Worm (Caenorhabditis elegans) whole organism, L4 larva: ENCODE results near the gene sri-21.

ENCODE experiments used
- D1046.2 ChIP-seq: fragments of 200-800 bp; sonication (Bioruptor generic); IDR thresholded peaks from 2 replicates; pipeline ENCODE4 v1.3.6; 2022; ENCODE audit warnings: missing genetic modification characterization, missing compliant biosample characterization
- F10B5.3 ChIP-seq: sonication (generic microtip); optimal IDR thresholded peaks from 2 replicates; lab custom pipeline; 2016; ENCODE audit warnings: mild to moderate bottlenecking, missing genetic modification characterization, missing compliant biosample characterization
- F37D6.2 ChIP-seq: sonication (generic microtip); optimal IDR thresholded peaks from 2 replicates; lab custom pipeline; 2016; ENCODE audit warnings: mild to moderate bottlenecking, missing genetic modification characterization, missing compliant biosample characterization
- F44E2.7 ChIP-seq: fragments of 200-800 bp; sonication (Bioruptor generic); IDR thresholded peaks from 2 replicates; pipeline ENCODE4 v2.1.2; 2022; ENCODE audit warnings: missing genetic modification characterization, missing compliant biosample characterization
- F49E8.2 ChIP-seq: sonication (generic microtip); optimal IDR thresholded peaks from 2 replicates; lab custom pipeline; 2016; ENCODE audit warnings: missing compliant biosample characterization, mild to moderate bottlenecking, missing genetic modification characterization, borderline replicate concordance
- T26A8.4 ChIP-seq: fragments of 200-800 bp; sonication (Bioruptor generic); IDR thresholded peaks from 2 replicates; pipeline ENCODE4 v1.3.6; 2022; ENCODE audit warnings: missing genetic modification characterization, missing compliant biosample characterization
- Y105C5A.15 ChIP-seq: fragments of 200-800 bp; sonication (Bioruptor generic); IDR thresholded peaks from 2 replicates; pipeline ENCODE4 v1.3.6; 2022; ENCODE audit warnings: missing genetic modification characterization, missing compliant biosample characterization
- aha-1 ChIP-seq: fragments of 150-350 bp; peaks from one replicate; lab custom pipeline; 2014; ENCODE audit warnings: missing biosample characterization, missing genetic modification characterization
- attf-4 ChIP-seq: sonication (generic microtip); optimal IDR thresholded peaks from 3 replicates; lab custom pipeline; 2017; ENCODE audit warnings: missing biosample characterization, missing genetic modification characterization
- ceh-20 ChIP-seq: fragments of 200-800 bp; sonication (Bioruptor generic); IDR thresholded peaks from 2 replicates; pipeline ENCODE4 v1.3.6; 2022; ENCODE audit warnings: missing genetic modification reagents, missing genetic modification characterization, missing compliant biosample characterization
- ceh-62 ChIP-seq: sonication (generic microtip); optimal IDR thresholded peaks from 2 replicates; lab custom pipeline; 2017; ENCODE audit warnings: missing biosample characterization, missing genetic modification characterization
- ces-1 ChIP-seq: fragments of 150-350 bp; sonication (generic microtip); optimal IDR thresholded peaks from 4 replicates; lab custom pipeline; 2014; ENCODE audit warnings: missing biosample characterization, missing genetic modification reagents, missing genetic modification characterization
- daf-16 ChIP-seq, 3 experiments: sonication (generic microtip); optimal IDR thresholded peaks; 2 replicates each; lab custom pipeline; 2016 to 2017; ENCODE audit warnings: missing genetic modification characterization in 3 of 3, missing genetic modification reagents in 3 of 3, mild to moderate bottlenecking in 2 of 3, missing compliant biosample characterization in 2 of 3, missing biosample characterization in 1 of 3, moderate library complexity in 1 of 3
- dmd-6 ChIP-seq: fragments of 200-800 bp; sonication (Bioruptor generic); IDR thresholded peaks from 2 replicates; pipeline ENCODE4 v1.3.6; 2022; ENCODE audit warnings: missing genetic modification reagents, missing genetic modification characterization, missing compliant biosample characterization
- duxl-1 ChIP-seq: sonication (generic microtip); optimal IDR thresholded peaks from 2 replicates; lab custom pipeline; 2016; ENCODE audit warnings: mild to moderate bottlenecking, missing genetic modification characterization, moderate library complexity, missing compliant biosample characterization; ENCODE audit not compliant: poor library complexity
- egl-43 ChIP-seq: fragments of 200-800 bp; sonication (Bioruptor generic); IDR thresholded peaks from 2 replicates; pipeline ENCODE4 v1.3.6; 2022; ENCODE audit warnings: missing genetic modification reagents, missing genetic modification characterization, missing compliant biosample characterization
- fos-1 ChIP-seq: fragments of 150-350 bp; optimal IDR thresholded peaks from 2 replicates; lab custom pipeline; 2014; ENCODE audit warnings: missing biosample characterization, missing genetic modification characterization
- hlh-30 ChIP-seq: sonication (generic microtip); optimal IDR thresholded peaks from 2 replicates; lab custom pipeline; 2017; ENCODE audit warnings: antibody characterized with exemption, mild to moderate bottlenecking, missing genetic modification characterization, missing compliant biosample characterization; ENCODE audit not compliant: insufficient read depth
- lin-38 ChIP-seq: fragments of 200-800 bp; sonication (Bioruptor generic); IDR thresholded peaks from 2 replicates; pipeline ENCODE4 v1.3.6; 2022; ENCODE audit warnings: missing genetic modification reagents, missing genetic modification characterization, missing compliant biosample characterization
- madf-5 ChIP-seq, 2 experiments: fragments of 200-800 bp; sonication (Bioruptor generic); IDR thresholded peaks; 2 replicates each; pipeline ENCODE4 v1.3.6; 2022; ENCODE audit warnings: missing compliant biosample characterization in 2 of 2, missing genetic modification characterization in 2 of 2
- mdt-29 ChIP-seq: fragments of 200-800 bp; sonication (Bioruptor generic); IDR thresholded peaks from 2 replicates; pipeline ENCODE4 v1.3.6; 2022; ENCODE audit warnings: missing genetic modification reagents, missing genetic modification characterization, missing compliant biosample characterization
- nhr-111 ChIP-seq: fragments of 200-800 bp; sonication (Bioruptor generic); optimal IDR thresholded peaks from 2 replicates; lab custom pipeline; 2018; ENCODE audit warnings: mild to moderate bottlenecking, missing genetic modification characterization, missing compliant biosample characterization
- nhr-237 ChIP-seq: sonication (generic microtip); optimal IDR thresholded peaks from 2 replicates; lab custom pipeline; 2017; ENCODE audit warnings: missing biosample characterization, missing genetic modification characterization
- nhr-28 ChIP-seq: fragments of 150-350 bp; optimal IDR thresholded peaks from 2 replicates; lab custom pipeline; 2014; ENCODE audit warnings: missing biosample characterization, missing genetic modification characterization
- nhr-42 ChIP-seq: fragments of 200-800 bp; sonication (Bioruptor generic); IDR thresholded peaks from 2 replicates; pipeline ENCODE4 v1.3.6; 2022; ENCODE audit warnings: missing genetic modification characterization, missing compliant biosample characterization
- nhr-48 ChIP-seq: sonication (generic microtip); optimal IDR thresholded peaks from 2 replicates; lab custom pipeline; 2016; ENCODE audit warnings: mild to moderate bottlenecking, missing genetic modification characterization, missing compliant biosample characterization
- nhr-77 ChIP-seq: fragments of 150-350 bp; optimal IDR thresholded peaks from 2 replicates; lab custom pipeline; 2014; ENCODE audit warnings: missing biosample characterization, missing genetic modification characterization
- pha-4 ChIP-seq, 2 experiments: fragments of 150-350 bp in 1 of 2; fragments of 200-800 bp in 1 of 2; sonication (Bioruptor generic) in 1 of 2; IDR thresholded peaks in 1 of 2; optimal IDR thresholded peaks in 1 of 2; 2 replicates each; pipeline versions ENCODE4 v1.3.6 to Lab custom; 2014 to 2022; ENCODE audit warnings: missing genetic modification characterization in 2 of 2, missing genetic modification reagents in 2 of 2, missing biosample characterization in 1 of 2, missing compliant biosample characterization in 1 of 2
- pqm-1 ChIP-seq: sonication (generic microtip); optimal IDR thresholded peaks from 2 replicates; lab custom pipeline; 2017; ENCODE audit warnings: missing biosample characterization, missing genetic modification characterization
- sdz-12 ChIP-seq: fragments of 200-800 bp; sonication (Bioruptor generic); optimal IDR thresholded peaks from 2 replicates; lab custom pipeline; 2018; ENCODE audit warnings: mild to moderate bottlenecking, missing genetic modification characterization, missing compliant biosample characterization
- spr-1 ChIP-seq: sonication (generic microtip); optimal IDR thresholded peaks from 2 replicates; lab custom pipeline; 2016; ENCODE audit warnings: mild to moderate bottlenecking, missing genetic modification characterization, missing compliant biosample characterization
- unc-130 ChIP-seq: sonication (generic microtip); optimal IDR thresholded peaks from 2 replicates; lab custom pipeline; 2016; ENCODE audit warnings: missing genetic modification reagents, missing genetic modification characterization, missing compliant biosample characterization
- unc-62 ChIP-seq, 3 experiments: fragments of 150-350 bp in 1 of 3; sonication (generic microtip); optimal IDR thresholded peaks in 2 of 3; peaks in 1 of 3; 1 replicate in 1 of 3; 2 replicates in 2 of 3; lab custom pipeline; 2014 to 2017; ENCODE audit warnings: missing biosample characterization in 3 of 3, missing genetic modification characterization in 3 of 3, missing genetic modification reagents in 3 of 3, missing genotype in 1 of 3

The sri-21 gene

DNA sequence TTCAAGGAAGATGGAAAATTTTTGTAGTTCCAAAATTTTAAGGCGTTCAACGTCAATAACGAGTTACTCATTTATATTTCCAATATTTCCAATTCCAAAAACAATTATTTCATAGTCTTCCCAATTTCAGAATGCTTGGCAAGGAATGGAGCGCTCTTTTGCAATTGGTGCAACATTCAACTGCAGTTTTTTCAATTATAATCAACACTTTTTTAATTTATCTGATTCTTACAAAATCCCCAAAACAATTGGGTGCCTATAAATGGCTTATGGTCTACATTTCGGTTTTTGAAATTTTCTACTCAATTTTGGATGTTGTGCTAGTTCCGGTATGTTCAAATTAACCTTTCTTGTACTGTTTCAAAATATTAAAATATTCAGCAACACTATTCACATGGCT lies 42.0 kb upstream of the sri-21 start, which contains the start of gene str-225:
TSS of gene str-225 (plus strand) at position 132 of the 400 bp plus-strand sequence.
- TF ChIP-seq unc-62 (GFP tag; optimal IDR thresholded peaks at IDR 0.05 in 1 of 2; lab: Kevin White, UChicago) (peak in 1 of 2 experiments; percentile 93), unc-62 (tag; optimal IDR thresholded peaks at IDR 0.05; lab: Kevin White, UChicago) (no peak), lin-38 (GFP tag; lab: Robert Waterston, UW) (no peak), F44E2.7 (GFP tag; lab: Robert Waterston, UW) (no peak), T26A8.4 (no peak)

DNA sequence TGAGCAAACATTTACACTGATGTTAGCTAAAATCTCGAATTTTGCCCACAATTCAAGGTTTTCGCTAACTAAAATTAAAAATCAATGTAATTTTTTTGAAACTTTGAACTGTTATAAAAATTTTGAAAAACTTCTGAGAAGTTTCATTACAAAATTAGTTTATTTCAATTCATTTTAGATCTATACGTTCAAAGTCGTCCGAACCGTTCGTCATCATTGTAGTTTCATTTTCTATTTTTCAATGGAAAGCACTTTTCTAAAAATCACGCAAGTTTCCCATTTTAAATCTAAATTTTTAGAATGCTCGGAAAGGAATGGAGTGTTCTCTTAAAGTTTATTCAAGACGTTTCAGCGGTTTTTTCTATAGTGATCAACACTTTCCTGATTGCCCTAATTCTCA lies 39.8 kb upstream of the sri-21 start, which contains the start of gene str-228:
TSS of gene str-228 (plus strand) at position 301 of the 400 bp plus-strand sequence.
- no peak for TF ChIP-seq nhr-237 (tag; lab: Kevin White, UChicago)
- peak; percentile 42 for TF ChIP-seq aha-1

DNA sequence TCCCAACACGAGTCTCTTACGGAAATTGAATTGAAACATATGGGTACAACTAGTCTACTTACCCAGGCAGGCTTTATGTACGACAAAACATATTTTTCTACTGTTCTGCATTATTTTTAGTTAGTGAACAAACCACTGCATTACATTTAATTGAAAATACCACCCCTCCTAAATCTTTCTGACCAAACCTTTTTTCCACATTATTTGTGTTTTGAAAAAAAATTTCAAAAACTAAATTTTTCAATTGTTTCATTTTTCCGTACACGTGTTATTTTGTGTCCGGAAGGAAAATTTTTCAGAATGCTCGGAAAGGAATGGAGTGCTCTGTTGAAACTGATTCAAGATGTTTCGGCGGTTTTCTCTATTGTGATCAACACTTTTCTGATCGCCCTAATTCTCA lies 37.3 kb upstream of the sri-21 start, which contains the start of gene str-226:
TSS of gene str-226 (plus strand) at position 301 of the 400 bp plus-strand sequence.
- TF ChIP-seq dmd-6 = no peak
- no peak for TF ChIP-seq attf-4 (tag; lab: Kevin White, UChicago)

DNA sequence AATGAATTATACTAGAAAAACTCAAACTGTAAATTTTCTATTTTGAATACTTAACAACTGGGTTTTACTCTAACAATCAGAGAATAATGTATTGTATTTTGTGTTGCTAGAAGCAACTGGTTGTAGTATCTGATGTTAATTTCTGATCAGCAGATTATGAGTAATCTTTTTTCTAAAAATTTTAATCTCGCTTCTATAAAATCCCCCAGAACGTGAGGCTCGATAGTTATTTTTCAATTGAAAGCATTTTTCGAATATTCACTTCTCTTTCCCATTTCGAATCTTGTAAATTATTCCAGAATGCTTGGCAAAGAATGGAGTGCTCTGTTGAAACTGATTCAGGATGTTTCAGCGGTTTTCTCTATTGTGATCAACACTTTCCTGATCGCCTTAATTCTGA lies 31.8 kb upstream of the sri-21 start, which contains the start of gene str-227:
TSS of gene str-227 (plus strand) at position 301 of the 400 bp plus-strand sequence.
- no peak for TF ChIP-seq mdt-29 (GFP tag; lab: Robert Waterston, UW)
- peak in 1 of 2 experiments; percentile 2 for TF ChIP-seq unc-62 (GFP tag; optimal IDR thresholded peaks at IDR 0.05 in 1 of 2; lab: Kevin White, UChicago)
- no peak for TF ChIP-seq unc-62 (tag; optimal IDR thresholded peaks at IDR 0.05; lab: Kevin White, UChicago)
- TF ChIP-seq ceh-20 = no peak
- TF ChIP-seq ces-1 (GFP tag; lab: Kevin White, UChicago) = no peak
- no peak for TF ChIP-seq F49E8.2 (tag; lab: Kevin White, UChicago)
- no peak for TF ChIP-seq daf-16 (GFP tag; optimal IDR thresholded peaks at IDR 0.05; lab: Kevin White, UChicago)
- no peak for TF ChIP-seq daf-16 (tag; optimal IDR thresholded peaks at IDR 0.05; lab: Kevin White, UChicago)

DNA sequence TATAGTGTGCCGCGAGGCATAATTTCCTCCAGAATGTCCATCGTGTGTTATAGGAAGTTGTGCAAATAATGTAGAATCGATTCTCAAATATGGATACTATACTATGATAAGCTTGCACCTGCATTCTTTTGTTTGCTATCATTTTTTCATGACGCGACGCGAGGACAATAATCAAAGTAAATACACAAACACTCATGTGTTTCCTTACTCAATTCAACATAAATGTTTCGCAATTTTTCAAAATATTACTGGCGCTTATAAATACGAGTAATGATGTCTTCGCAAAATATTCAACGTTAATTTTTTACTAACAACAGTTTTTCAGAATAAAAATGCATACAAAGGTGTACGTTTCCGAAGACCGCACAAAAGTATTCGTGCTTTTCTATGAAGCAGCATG lies 26.4 kb upstream of the sri-21 start, which contains the start of gene irg-1:
TSS of gene irg-1 (plus strand) at position 326 of the 400 bp plus-strand sequence.
- TF ChIP-seq pha-4 (GFP tag; IDR thresholded peaks at IDR 0.05; lab: Robert Waterston, UW) (no peak), pha-4 (tag; optimal IDR thresholded peaks at IDR 0.05; lab: Kevin White, UChicago) (peak; percentile 30), egl-43 (GFP tag; lab: Robert Waterston, UW) (no peak), unc-62 (GFP tag; optimal IDR thresholded peaks at IDR 0.05 in 1 of 2; lab: Kevin White, UChicago) (peak in 1 of 2 experiments; percentile 27), unc-62 (tag; optimal IDR thresholded peaks at IDR 0.05; lab: Kevin White, UChicago) (no peak), sdz-12 (no peak), D1046.2 (no peak), nhr-77 (tag; lab: Kevin White, UChicago) (peak; percentile 37), spr-1 (tag; lab: Kevin White, UChicago) (no peak), daf-16 (GFP tag; optimal IDR thresholded peaks at IDR 0.05; lab: Kevin White, UChicago) (no peak), daf-16 (tag; optimal IDR thresholded peaks at IDR 0.05; lab: Kevin White, UChicago) (peak; percentile 72), nhr-111 (no peak), pqm-1 (peak; percentile 4), aha-1 (peak; percentile 56), nhr-28 (tag; lab: Kevin White, UChicago) (peak; percentile 54)

DNA sequence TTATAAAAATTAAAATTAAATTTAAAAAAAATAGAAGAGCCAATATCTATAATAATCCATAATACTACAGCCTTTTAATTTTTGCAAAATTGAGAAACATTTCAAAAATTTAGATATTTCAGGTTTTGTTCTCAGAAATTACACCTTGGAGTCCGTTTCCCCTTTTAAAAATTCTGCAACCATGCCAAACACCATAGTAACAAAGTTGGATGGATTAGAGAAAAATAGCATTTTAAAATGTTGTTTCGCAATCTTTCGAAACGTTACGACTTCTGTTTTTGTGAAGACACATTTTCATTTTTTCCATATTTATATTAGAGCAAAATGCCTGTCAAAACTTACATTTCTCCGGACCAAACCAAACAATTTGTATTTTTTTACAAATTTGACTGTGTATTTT lies 24.7 kb upstream of the sri-21 start, which contains the start of gene T24A6.7:
TSS of gene T24A6.7 (plus strand) at position 301 of the 400 bp plus-strand sequence.
- no peak for TF ChIP-seq madf-5 (GFP tag; IDR thresholded peaks at IDR 0.05; lab: Robert Waterston, UW)
- no peak for TF ChIP-seq unc-130
- no peak for TF ChIP-seq pha-4 (GFP tag; IDR thresholded peaks at IDR 0.05; lab: Robert Waterston, UW)
- no peak for TF ChIP-seq pha-4 (tag; optimal IDR thresholded peaks at IDR 0.05; lab: Kevin White, UChicago)
- TF ChIP-seq nhr-48 (tag; lab: Kevin White, UChicago) = no peak
- TF ChIP-seq F37D6.2 (tag; lab: Kevin White, UChicago) = no peak
- no peak for TF ChIP-seq duxl-1 (tag; lab: Kevin White, UChicago)
- TF ChIP-seq ceh-62 (tag; lab: Kevin White, UChicago) = no peak
- no peak for TF ChIP-seq nhr-42 (GFP tag; lab: Robert Waterston, UW)
- TF ChIP-seq F10B5.3 (tag; lab: Kevin White, UChicago) = no peak
- TF ChIP-seq fos-1 (tag; lab: Kevin White, UChicago) = no peak
- TF ChIP-seq Y105C5A.15 (GFP tag; lab: Robert Waterston, UW) = no peak
- no peak for TF ChIP-seq nhr-77 (tag; lab: Kevin White, UChicago)
- TF ChIP-seq hlh-30 = no peak
- TF ChIP-seq aha-1 = no peak
- TF ChIP-seq unc-62 (GFP tag; optimal IDR thresholded peaks at IDR 0.05 in 1 of 2; lab: Kevin White, UChicago) = no peak
- no peak for TF ChIP-seq unc-62 (tag; optimal IDR thresholded peaks at IDR 0.05; lab: Kevin White, UChicago)
- TF ChIP-seq, all 104 proteins: peak for 0
